Fruit fly (Drosophila melanogaster) whole organism, prepupa: ENCODE data around the gene CG5455.
A peak's percentile ranks its signal among the peaks of the same experiment; 100 is the strongest.

Experiments used
- Blimp-1 ChIP-seq: fragments of 200-800 bp; sonication (Bioruptor generic); optimal IDR thresholded peaks from 3 replicates; lab custom pipeline; 2017; ENCODE audit warnings: missing biosample characterization, missing genetic modification characterization, mild to moderate bottlenecking, moderate library complexity, missing genetic modification reagents
- CG10631 ChIP-seq: fragments of 200-800 bp; sonication (Bioruptor generic); optimal IDR thresholded peaks from 2 replicates; lab custom pipeline; 2016; ENCODE audit warnings: missing biosample characterization, missing genetic modification characterization
- CG10669 ChIP-seq: fragments of 200-800 bp; sonication (Bioruptor generic); optimal IDR thresholded peaks from 3 replicates; lab custom pipeline; 2018; ENCODE audit warnings: missing biosample characterization, mild to moderate bottlenecking, missing genetic modification characterization, moderate library complexity
- CG11762 ChIP-seq: fragments of 200-800 bp; sonication (Bioruptor generic); optimal IDR thresholded peaks from 3 replicates; lab custom pipeline; 2016; ENCODE audit warnings: missing biosample characterization, missing genetic modification characterization; ENCODE audit not compliant: insufficient read depth
- CG11902 ChIP-seq: fragments of 200-800 bp; sonication (Bioruptor generic); optimal IDR thresholded peaks from 3 replicates; lab custom pipeline; 2016; ENCODE audit warnings: missing biosample characterization, missing genetic modification characterization
- CG15336 ChIP-seq: fragments of 200-800 bp; sonication (Bioruptor generic); IDR thresholded peaks from 2 replicates; pipeline ENCODE4 v1.3.6; 2022; ENCODE audit warnings: missing biosample characterization, missing genetic modification characterization
- CG1621 ChIP-seq: fragments of 200-800 bp; sonication (Bioruptor generic); optimal IDR thresholded peaks from 3 replicates; lab custom pipeline; 2018; ENCODE audit warnings: missing biosample characterization, mild to moderate bottlenecking, missing genetic modification characterization
- CG3032 ChIP-seq: fragments of 200-800 bp; optimal IDR thresholded peaks from 2 replicates; lab custom pipeline; 2019; ENCODE audit warnings: missing biosample characterization, mild to moderate bottlenecking, missing genetic modification characterization, moderate library complexity
- CG31627 ChIP-seq: fragments of 200-800 bp; sonication (Bioruptor generic); optimal IDR thresholded peaks from 3 replicates; lab custom pipeline; 2016; ENCODE audit warnings: missing biosample characterization, missing genetic modification characterization
- CG32006 ChIP-seq: fragments of 200-800 bp; sonication (Bioruptor generic); optimal IDR thresholded peaks from 3 replicates; lab custom pipeline; 2017; ENCODE audit warnings: missing biosample characterization, mild to moderate bottlenecking, missing genetic modification characterization
- CG3919 ChIP-seq: fragments of 200-800 bp; sonication (Bioruptor generic); optimal IDR thresholded peaks from 3 replicates; lab custom pipeline; 2016; ENCODE audit warnings: missing biosample characterization, missing genetic modification characterization
- CG6163 ChIP-seq: fragments of 200-800 bp; sonication (Bioruptor generic); IDR thresholded peaks from 3 replicates; pipeline ENCODE4 v1.3.6; 2022; ENCODE audit warnings: missing biosample characterization, missing genetic modification characterization
- CG6276 ChIP-seq: fragments of 200-800 bp; sonication (Bioruptor generic); optimal IDR thresholded peaks from 2 replicates; lab custom pipeline; 2017; ENCODE audit warnings: missing biosample characterization, mild to moderate bottlenecking, missing genetic modification characterization
- CG6792 ChIP-seq: fragments of 200-800 bp; sonication (Bioruptor generic); optimal IDR thresholded peaks from 3 replicates; lab custom pipeline; 2016; ENCODE audit warnings: missing biosample characterization, missing genetic modification characterization
- CG7368 ChIP-seq: fragments of 200-800 bp; sonication (Bioruptor generic); optimal IDR thresholded peaks from 3 replicates; lab custom pipeline; 2016; ENCODE audit warnings: missing biosample characterization, missing genetic modification characterization
- CG8119 ChIP-seq: fragments of 200-800 bp; sonication (Bioruptor generic); IDR thresholded peaks from 3 replicates; pipeline ENCODE4 v1.3.6; 2022; ENCODE audit warnings: missing biosample characterization, missing genetic modification characterization
- CG8319 ChIP-seq: fragments of 200-800 bp; sonication (Bioruptor generic); optimal IDR thresholded peaks from 3 replicates; lab custom pipeline; 2016; ENCODE audit warnings: missing biosample characterization, missing genetic modification characterization
- CG8632 ChIP-seq: fragments of 200-800 bp; sonication (Bioruptor generic); optimal IDR thresholded peaks from 3 replicates; lab custom pipeline; 2016; ENCODE audit warnings: missing biosample characterization, missing genetic modification characterization
- CG9139 ChIP-seq: fragments of 200-800 bp; sonication (Bioruptor generic); optimal IDR thresholded peaks from 3 replicates; lab custom pipeline; 2017; ENCODE audit warnings: missing biosample characterization, mild to moderate bottlenecking, missing genetic modification characterization
- Eip75B ChIP-seq: fragments of 200-800 bp; sonication (Bioruptor generic); optimal IDR thresholded peaks from 3 replicates; lab custom pipeline; 2016; ENCODE audit warnings: missing biosample characterization, missing genetic modification characterization
- Eip78C ChIP-seq: fragments of 200-800 bp; sonication (Bioruptor generic); peaks from one replicate; lab custom pipeline; 2016; ENCODE audit warnings: missing biosample characterization, missing genetic modification characterization
- Eip93F ChIP-seq: fragments of 200-800 bp; sonication (Bioruptor generic); optimal IDR thresholded peaks from 2 replicates; lab custom pipeline; 2016; ENCODE audit warnings: missing biosample characterization, mild to moderate bottlenecking, missing genetic modification characterization
- Ets96B ChIP-seq: fragments of 200-800 bp; optimal IDR thresholded peaks from 2 replicates; lab custom pipeline; 2019; ENCODE audit warnings: missing biosample characterization, mild to moderate bottlenecking, missing genetic modification characterization, moderate library complexity
- Hr38 ChIP-seq: sonication (Bioruptor generic); optimal IDR thresholded peaks from 2 replicates; lab custom pipeline; 2016; ENCODE audit warnings: missing biosample characterization, missing genetic modification characterization
- Hr39 ChIP-seq: fragments of 200-800 bp; sonication (Bioruptor generic); optimal IDR thresholded peaks from 2 replicates; lab custom pipeline; 2016; ENCODE audit warnings: missing biosample characterization, missing genetic modification characterization
- Hr4 ChIP-seq: fragments of 200-800 bp; sonication (Bioruptor generic); optimal IDR thresholded peaks from 3 replicates; lab custom pipeline; 2016; ENCODE audit warnings: missing biosample characterization, missing genetic modification characterization
- Lpt ChIP-seq: fragments of 200-800 bp; sonication (Bioruptor generic); optimal IDR thresholded peaks from 3 replicates; lab custom pipeline; 2016; ENCODE audit warnings: missing biosample characterization, missing genetic modification characterization
- Smox ChIP-seq: fragments of 200-800 bp; sonication (Bioruptor generic); optimal IDR thresholded peaks from 3 replicates; lab custom pipeline; 2016; ENCODE audit warnings: missing biosample characterization, missing genetic modification characterization
- Sox102F ChIP-seq: fragments of 200-800 bp; sonication (Bioruptor generic); optimal IDR thresholded peaks from 2 replicates; lab custom pipeline; 2016; ENCODE audit warnings: missing biosample characterization, mild to moderate bottlenecking, missing genetic modification characterization
- Sox14 ChIP-seq: fragments of 200-800 bp; sonication (Bioruptor generic); optimal IDR thresholded peaks from 3 replicates; lab custom pipeline; 2016; ENCODE audit warnings: missing biosample characterization, missing genetic modification characterization
- achi ChIP-seq: fragments of 200-800 bp; sonication (Bioruptor generic); optimal IDR thresholded peaks from 3 replicates; lab custom pipeline; 2016; ENCODE audit warnings: missing biosample characterization, missing genetic modification characterization
- acj6 ChIP-seq: fragments of 200-800 bp; sonication (Bioruptor generic); optimal IDR thresholded peaks from 3 replicates; lab custom pipeline; 2016; ENCODE audit warnings: missing biosample characterization, missing genetic modification characterization
- cyc ChIP-seq: fragments of 200-800 bp; sonication (Bioruptor generic); optimal IDR thresholded peaks from 3 replicates; lab custom pipeline; 2016; ENCODE audit warnings: missing biosample characterization, missing genetic modification characterization
- dsx ChIP-seq: fragments of 200-800 bp; optimal IDR thresholded peaks from 3 replicates; lab custom pipeline; 2019; ENCODE audit warnings: missing biosample characterization, mild to moderate bottlenecking, missing genetic modification characterization, moderate library complexity; ENCODE audit not compliant: poor library complexity, severe bottlenecking
- eg ChIP-seq: fragments of 200-800 bp; sonication (Bioruptor generic); IDR thresholded peaks from 3 replicates; pipeline ENCODE4 v1.3.6; 2022; ENCODE audit warnings: missing biosample characterization, missing genetic modification characterization
- esn ChIP-seq: fragments of 200-800 bp; sonication (Bioruptor generic); optimal IDR thresholded peaks from 2 replicates; lab custom pipeline; 2016; ENCODE audit warnings: missing biosample characterization, mild to moderate bottlenecking, missing genetic modification characterization, moderate library complexity
- fd85E ChIP-seq: fragments of 200-800 bp; sonication (Bioruptor generic); optimal IDR thresholded peaks from 3 replicates; lab custom pipeline; 2016; ENCODE audit warnings: missing biosample characterization, missing genetic modification characterization
- fkh ChIP-seq: fragments of 200-800 bp; sonication (Bioruptor generic); optimal IDR thresholded peaks from 3 replicates; lab custom pipeline; 2017; ENCODE audit warnings: missing biosample characterization, mild to moderate bottlenecking, missing genetic modification characterization, moderate library complexity
- lz ChIP-seq: fragments of 200-800 bp; sonication (Bioruptor generic); optimal IDR thresholded peaks from 3 replicates; lab custom pipeline; 2016; ENCODE audit warnings: missing biosample characterization, missing genetic modification characterization
- spab ChIP-seq: fragments of 200-800 bp; sonication (Bioruptor generic); optimal IDR thresholded peaks from 2 replicates; lab custom pipeline; 2017; ENCODE audit warnings: missing biosample characterization, mild to moderate bottlenecking, missing genetic modification characterization, missing genetic modification reagents
- ss ChIP-seq, 2 experiments: fragments of 200-800 bp; sonication (Bioruptor generic); optimal IDR thresholded peaks; 2 replicates in 1 of 2; 3 replicates in 1 of 2; lab custom pipeline; 2017 to 2018; ENCODE audit warnings: mild to moderate bottlenecking in 2 of 2, missing biosample characterization in 2 of 2, missing genetic modification characterization in 2 of 2, moderate library complexity in 1 of 2
- svp ChIP-seq: fragments of 200-800 bp; sonication (Bioruptor generic); peaks from one replicate; lab custom pipeline; 2016; ENCODE audit warnings: missing biosample characterization, missing genetic modification characterization
- topi ChIP-seq: fragments of 200-800 bp; sonication (Bioruptor generic); optimal IDR thresholded peaks from 3 replicates; lab custom pipeline; 2016; ENCODE audit warnings: missing biosample characterization, missing genetic modification characterization
- vri ChIP-seq: fragments of 200-800 bp; sonication (Bioruptor generic); optimal IDR thresholded peaks from 3 replicates; lab custom pipeline; 2016; ENCODE audit warnings: missing biosample characterization, mild to moderate bottlenecking, missing genetic modification characterization

Gene CG5455

DNA sequence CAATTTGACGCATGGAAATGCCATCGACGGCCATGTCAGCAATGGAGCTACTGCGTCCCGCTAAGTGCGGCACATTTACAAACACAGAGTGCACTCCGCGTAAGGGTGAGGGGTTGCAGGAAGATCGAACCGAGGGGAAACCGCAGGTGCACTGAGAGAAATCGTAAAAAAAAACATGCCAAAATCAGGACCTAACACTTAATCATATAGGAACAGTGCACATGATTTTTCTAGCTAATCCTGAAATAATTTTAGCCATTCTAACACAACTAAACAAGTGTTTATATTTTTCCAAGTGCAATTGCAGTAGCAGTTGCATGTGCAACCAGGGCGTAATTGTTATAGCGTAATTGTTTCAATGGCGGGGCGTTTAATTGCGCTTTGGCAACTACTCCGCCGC lies 17.9 kb downstream of the CG5455 start (continued):
- TF ChIP-seq fd85E (GFP tag; lab: Kevin White, UChicago) (no peak), Eip78C (peak; percentile 81), Blimp-1 (GFP tag; lab: Kevin White, UChicago) (no peak), CG11762 (peak; percentile 9), ss (GFP tag; optimal IDR thresholded peaks at IDR 0.05; lab: Kevin White, UChicago) (peak in 1 of 2 experiments; percentile 51), CG8119 (GFP tag; lab: Robert Waterston, UW) (peak; percentile 68), CG6163 (GFP tag; lab: Robert Waterston, UW) (peak; percentile 69), Hr38 (no peak), dsx (GFP tag; lab: Kevin White, UChicago) (no peak), CG32006 (GFP tag; lab: Kevin White, UChicago) (peak; percentile 72), CG8632 (no peak), CG10631 (GFP tag; lab: Kevin White, UChicago) (peak; percentile 60), CG7368 (GFP tag; lab: Kevin White, UChicago) (peak; percentile 35), vri (no peak), CG8319 (GFP tag; lab: Kevin White, UChicago) (peak; percentile 3), Smox (GFP tag; lab: Kevin White, UChicago) (no peak), CG3032 (tag; lab: Kevin White, UChicago) (no peak), Eip75B (peak; percentile 38), CG3919 (GFP tag; lab: Kevin White, UChicago) (peak; percentile 61), Eip93F (no peak), Lpt (GFP tag; lab: Kevin White, UChicago) (peak; percentile 38), achi (GFP tag; lab: Kevin White, UChicago) (peak; percentile 56), lz (GFP tag; lab: Kevin White, UChicago) (peak; percentile 11), acj6 (GFP tag; lab: Kevin White, UChicago) (peak; percentile 45), fkh (GFP tag; lab: Kevin White, UChicago) (no peak), CG31627 (GFP tag; lab: Kevin White, UChicago) (no peak), eg (GFP tag; lab: Robert Waterston, UW) (peak; percentile 68; the same call in 2 of the 3 replicates), CG11902 (GFP tag; lab: Kevin White, UChicago) (no peak), CG1621 (tag; lab: Kevin White, UChicago) (no peak), Sox14 (peak; percentile 48), cyc (GFP tag; lab: Kevin White, UChicago) (no peak), CG10669 (GFP tag; lab: Kevin White, UChicago) (peak; percentile 49), topi (GFP tag; lab: Kevin White, UChicago) (peak; percentile 20), Hr4 (GFP tag; lab: Kevin White, UChicago) (peak; percentile 68), esn (GFP tag; lab: Kevin White, UChicago) (no peak), CG6792 (GFP tag; lab: Kevin White, UChicago) (peak; percentile 6), Hr39 (no peak), CG9139 (no peak), svp (GFP tag; lab: Kevin White, UChicago) (peak; percentile 65), Ets96B (tag; lab: Kevin White, UChicago) (peak; percentile 4), CG6276 (GFP tag; lab: Kevin White, UChicago) (peak; percentile 48), Sox102F (GFP tag; lab: Kevin White, UChicago) (no peak)
- TF ChIP-seq, all 60 proteins: peak for 33

DNA sequence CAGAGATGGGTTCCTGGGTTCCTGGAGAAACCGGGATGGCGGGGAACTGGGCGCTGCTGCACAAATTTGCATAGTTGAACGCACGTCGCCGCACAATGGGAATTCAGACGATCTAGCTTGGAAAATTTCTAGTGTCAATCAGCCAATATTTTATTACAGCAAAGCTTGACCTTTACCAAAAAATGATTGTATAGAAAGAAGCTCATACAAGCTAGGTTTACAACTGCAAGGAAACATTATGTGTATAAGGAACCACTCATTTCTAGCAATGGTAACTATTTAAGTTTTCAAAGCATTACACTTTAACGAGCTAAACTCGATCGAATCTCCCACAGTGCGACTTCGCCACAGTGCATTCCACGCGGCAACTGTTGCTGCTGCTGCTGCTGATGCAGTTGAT lies 19.0 kb downstream of the CG5455 start:
- peak; percentile 56 for TF ChIP-seq CG32006 (GFP tag; lab: Kevin White, UChicago)
- no peak for TF ChIP-seq spab (GFP tag; lab: Kevin White, UChicago)
- TF ChIP-seq CG1621 (tag; lab: Kevin White, UChicago), result no peak
- TF ChIP-seq CG15336 (GFP tag; lab: Robert Waterston, UW), result 0 out of 2 replicates have a peak, but pooled peaks have one; percentile 19
